Fruit fly (Drosophila melanogaster) whole organism: ENCODE data around the gene DAAM.

Experiments
- pan ChIP-seq: fragments of >200 bp; optimal IDR thresholded peaks from 2 replicates; lab custom pipeline; 2017
- psq ChIP-seq: fragments of >200 bp; optimal IDR thresholded peaks from 2 replicates; lab custom pipeline; 2017
- usp ChIP-seq: fragments of >200 bp; optimal IDR thresholded peaks from 2 replicates; lab custom pipeline; 2017; ENCODE audit warnings: missing biosample characterization, missing genetic modification characterization, mixed read lengths

DNA sequence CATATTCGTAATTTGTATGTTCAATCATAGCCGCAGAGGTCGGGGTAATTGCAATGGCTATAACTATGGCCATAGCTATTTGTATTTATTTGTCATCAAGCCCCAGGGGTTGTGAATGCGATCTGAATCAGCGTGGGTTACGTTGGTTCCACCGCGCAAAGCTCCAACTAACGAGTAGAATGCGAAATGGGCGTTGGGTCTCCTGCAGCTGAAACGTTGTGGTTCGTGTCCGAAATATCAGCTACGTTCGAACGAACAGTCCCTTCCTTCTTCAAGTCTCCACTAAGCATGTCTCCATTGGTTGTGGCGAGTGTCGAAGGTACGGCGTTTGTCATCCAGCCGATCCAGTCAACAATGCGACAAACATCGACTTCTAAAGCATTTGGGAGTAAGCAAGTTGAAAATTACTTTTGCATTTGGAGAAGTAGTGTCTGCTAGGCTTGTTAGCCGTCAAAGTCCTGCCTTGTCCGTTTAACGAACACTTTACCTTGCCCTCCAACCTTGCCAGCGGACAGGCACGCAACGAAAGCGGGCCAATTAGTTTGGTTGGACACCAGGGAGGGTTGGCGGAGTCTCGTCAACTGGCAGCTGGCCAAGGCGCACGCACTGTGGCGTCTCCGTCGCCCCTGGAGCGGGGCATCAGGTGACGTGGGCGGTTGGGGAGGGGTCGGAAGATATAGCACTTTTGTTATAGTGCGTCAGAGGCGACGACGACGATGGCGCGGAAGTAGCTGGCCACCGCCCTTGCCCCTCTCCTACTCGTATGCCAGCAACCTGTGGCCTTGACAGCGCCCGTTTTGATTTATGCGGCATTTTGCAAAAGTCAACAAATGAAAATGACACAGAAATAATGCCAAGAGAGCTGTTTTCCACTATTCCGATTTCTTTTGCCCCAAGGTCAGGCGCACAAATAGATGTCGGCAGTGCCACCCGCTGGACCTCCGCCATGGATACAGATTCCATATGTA is 35.0 kb downstream of the DAAM start, which contains the start of gene CG32812:
- TF ChIP-seq pan (lab: Kevin White, UChicago) (no peak), psq (lab: Kevin White, UChicago) (no peak), usp (GFP tag; lab: Kevin White, UChicago) (no peak)
